Fruit fly (Drosophila melanogaster): Measurements from ENCODE around the gene CG5645.

CG5645 gene

dm6 chr3L:12163693-12164092 lies 27.2 kb upstream of the CG5645 start, which contains the start of gene CG9760 (continued):
- TF ChIP-seq crp (GFP tag; optimal IDR thresholded peaks at IDR 0.05) (peak in 1 of 2 experiments; percentile 53), Dref (GFP tag; IDR thresholded peaks at IDR 0.05) (no peak), tgo (GFP tag; IDR thresholded peaks at IDR 0.05) (no peak; the same call in 2 of the 3 replicates), Asciz (GFP tag; optimal IDR thresholded peaks at IDR 0.05) (no peak), CG2116 (GFP tag; optimal IDR thresholded peaks at IDR 0.05) (no peak), cad (GFP tag; optimal IDR thresholded peaks at IDR 0.05) (no peak), vvl (GFP tag; IDR thresholded peaks at IDR 0.05) (peak; percentile 31; the same call in 1 of the 2 replicates), Nf-YC (tag; optimal IDR thresholded peaks at IDR 0.05) (no peak), CG13775 (GFP tag; optimal IDR thresholded peaks at IDR 0.05) (no peak), ttk (GFP tag; IDR thresholded peaks at IDR 0.05) (0 out of 2 replicates have a peak, but pooled peaks have one; percentile 34), PHDP (tag; optimal IDR thresholded peaks at IDR 0.05) (no peak), CG17568 (GFP tag; optimal IDR thresholded peaks at IDR 0.05) (no peak), ken (GFP tag; IDR thresholded peaks at IDR 0.05) (no peak; the same call in 2 of the 3 replicates), Chrac-16 (GFP tag; optimal IDR thresholded peaks at IDR 0.05) (no peak), CG10366 (GFP tag; IDR thresholded peaks at IDR 0.05) (peak; percentile 34), E2f1 (GFP tag; IDR thresholded peaks at IDR 0.05) (no peak), her (GFP tag; optimal IDR thresholded peaks at IDR 0.05) (no peak), CG17328 (GFP tag; IDR thresholded peaks at IDR 0.05) (peak; percentile 55), CG14050 (GFP tag; IDR thresholded peaks at IDR 0.05) (no peak), CG7372 (GFP tag; IDR thresholded peaks at IDR 0.05) (peak; percentile 66; the same call in 1 of the 2 replicates), Dip2 (GFP tag; IDR thresholded peaks at IDR 0.05) (no peak), CG3407 (GFP tag; optimal IDR thresholded peaks at IDR 0.05) (no peak), pan (optimal IDR thresholded peaks at IDR 0.05) (no peak), pan (GFP tag; optimal IDR thresholded peaks at IDR 0.05 in 1 of 2, IDR thresholded peaks at IDR 0.05 in 1 of 2) (peak in 1 of 2 experiments; percentile 52), CG11696 (GFP tag; IDR thresholded peaks at IDR 0.05) (no peak), Med (GFP tag) (peak; percentile 82), Max (GFP tag; optimal IDR thresholded peaks at IDR 0.05) (no peak), Xbp1 (GFP tag; optimal IDR thresholded peaks at IDR 0.05) (peak; percentile 18), zen (tag; optimal IDR thresholded peaks at IDR 0.05) (no peak), Scr (GFP tag; IDR thresholded peaks at IDR 0.05; ENCODE audit: partially characterized antibody) (no peak), sima (GFP tag; optimal IDR thresholded peaks at IDR 0.05) (no peak), tll (GFP tag; optimal IDR thresholded peaks at IDR 0.05) (no peak), CG17385 (GFP tag; optimal IDR thresholded peaks at IDR 0.05) (peak; percentile 5), CG31441 (GFP tag; IDR thresholded peaks at IDR 0.05) (no peak; the same call in 1 of the 2 replicates), nom (GFP tag; optimal IDR thresholded peaks at IDR 0.05) (no peak), CG10462 (GFP tag; optimal IDR thresholded peaks at IDR 0.05) (no peak), NK7.1 (GFP tag; optimal IDR thresholded peaks at IDR 0.05) (no peak), ac (GFP tag; optimal IDR thresholded peaks at IDR 0.05) (no peak), ssp (GFP tag; IDR thresholded peaks at IDR 0.05) (0 out of 2 replicates have a peak, but pooled peaks have one; percentile 11), CG15601 (tag; optimal IDR thresholded peaks at IDR 0.05) (no peak), ERR (GFP tag; optimal IDR thresholded peaks at IDR 0.05) (no peak), pfk (GFP tag; optimal IDR thresholded peaks at IDR 0.05) (no peak), Doc3 (GFP tag; IDR thresholded peaks at IDR 0.05; ENCODE audit: partially characterized antibody) (no peak), Oli (tag; optimal IDR thresholded peaks at IDR 0.05) (peak; percentile 12), CG2889 (GFP tag; IDR thresholded peaks at IDR 0.05) (no peak), Meics (GFP tag; optimal IDR thresholded peaks at IDR 0.05) (no peak), emc (GFP tag; optimal IDR thresholded peaks at IDR 0.05) (no peak), Ets97D (GFP tag; optimal IDR thresholded peaks at IDR 0.05) (no peak), sqz (GFP tag; optimal IDR thresholded peaks at IDR 0.05) (no peak), row (GFP tag; IDR thresholded peaks at IDR 0.05) (peak; percentile 36; the same call in 1 of the 3 replicates), Rx (GFP tag; IDR thresholded peaks at IDR 0.05) (0 out of 2 replicates have a peak, but pooled peaks have one; percentile 22)
